Fruit fly (Drosophila melanogaster) Kc167 (cell line): ENCODE results near the gene CG13639.

Source experiments
- Myc ChIP-seq: fragments of >200 bp; optimal IDR thresholded peaks from 2 replicates; lab custom pipeline; 2017; ENCODE audit warnings: missing external identifiers
- Sin3A ChIP-seq: fragments of >200 bp; optimal IDR thresholded peaks from 2 replicates; lab custom pipeline; 2018; ENCODE audit warnings: missing external identifiers
- h ChIP-seq: fragments of >200 bp; optimal IDR thresholded peaks from 3 replicates; lab custom pipeline; 2018; ENCODE audit warnings: missing external identifiers
- insv ChIP-seq: fragments of >200 bp; optimal IDR thresholded peaks from 3 replicates; lab custom pipeline; 2018; ENCODE audit warnings: missing external identifiers
- psq ChIP-seq: fragments of >200 bp; optimal IDR thresholded peaks from 2 replicates; lab custom pipeline; 2017; ENCODE audit warnings: missing external identifiers
- ttk ChIP-seq: sonication (Bioruptor generic); optimal IDR thresholded peaks from 2 replicates; lab custom pipeline; 2017; ENCODE audit warnings: missing external identifiers

CG13639 gene

dm6 chr3R:24860316-24860826, at the start of gene CG13639:
CG13639 (minus strand) TSS chr3R:24860366.
- TF ChIP-seq insv (no peak), h (lab: Kevin White, UChicago) (no peak), Sin3A (lab: Kevin White, UChicago) (no peak), psq (lab: Kevin White, UChicago) (no peak), Myc (lab: Kevin White, UChicago) (no peak)

- no peak for TF ChIP-seq Myc (lab: Kevin White, UChicago)
- no peak for TF ChIP-seq h (lab: Kevin White, UChicago)
- no peak for TF ChIP-seq psq (lab: Kevin White, UChicago)
- TF ChIP-seq Sin3A (lab: Kevin White, UChicago): no peak
- TF ChIP-seq insv: no peak
- no peak for TF ChIP-seq ttk (lab: Kevin White, UChicago)
Observed at dm6 chr3R:24908034-24908433, 47.9 kb upstream of the CG13639 start.

- no peak for TF ChIP-seq h (lab: Kevin White, UChicago)
- TF ChIP-seq insv: no peak
- no peak for TF ChIP-seq Myc (lab: Kevin White, UChicago)
- no peak for TF ChIP-seq Sin3A (lab: Kevin White, UChicago)
- no peak for TF ChIP-seq psq (lab: Kevin White, UChicago)
- no peak for TF ChIP-seq ttk (lab: Kevin White, UChicago)
Observed at dm6 chr3R:24906648-24907047, 46.5 kb upstream of the CG13639 start.

dm6 chr3R:24905959-24906634, 45.9 kb upstream of the CG13639 start, which contains the start of gene CG13643:
CG13643 (minus strand) TSS chr3R:24906004.
- TF ChIP-seq ttk (lab: Kevin White, UChicago): no peak
- no peak for TF ChIP-seq psq (lab: Kevin White, UChicago)
- TF ChIP-seq Sin3A (lab: Kevin White, UChicago): no peak
- no peak for TF ChIP-seq insv
- TF ChIP-seq Myc (lab: Kevin White, UChicago): no peak
- no peak for TF ChIP-seq h (lab: Kevin White, UChicago)

dm6 chr3R:24900816-24901215, 40.6 kb upstream of the CG13639 start, which contains the start of gene CG10845:
CG10845 (plus strand) TSS chr3R:24901116.
- TF ChIP-seq psq (lab: Kevin White, UChicago) (no peak), Myc (lab: Kevin White, UChicago) (no peak), h (lab: Kevin White, UChicago) (no peak), insv (no peak), ttk (lab: Kevin White, UChicago) (no peak), Sin3A (lab: Kevin White, UChicago) (no peak)

dm6 chr3R:24894419-24895206, 34.4 kb upstream of the CG13639 start, which contains the start of the genes CG31121 and CG11069:
CG31121 (minus strand) TSS chr3R:24894605.
CG11069 (plus strand) TSS chr3R:24894742.
- TF ChIP-seq Myc (lab: Kevin White, UChicago) (no peak), insv (no peak), h (lab: Kevin White, UChicago) (no peak), Sin3A (lab: Kevin White, UChicago) (no peak), ttk (lab: Kevin White, UChicago) (no peak), psq (lab: Kevin White, UChicago) (no peak)

- no peak for TF ChIP-seq Myc (lab: Kevin White, UChicago)
- TF ChIP-seq Sin3A (lab: Kevin White, UChicago): no peak
- no peak for TF ChIP-seq psq (lab: Kevin White, UChicago)
- no peak for TF ChIP-seq h (lab: Kevin White, UChicago)
- TF ChIP-seq ttk (lab: Kevin White, UChicago): no peak
- TF ChIP-seq insv: no peak
Observed at dm6 chr3R:24893320-24893955, 33.3 kb upstream of the CG13639 start.

- no peak for TF ChIP-seq Myc (lab: Kevin White, UChicago)
- TF ChIP-seq Sin3A (lab: Kevin White, UChicago): no peak
- TF ChIP-seq psq (lab: Kevin White, UChicago): no peak
- TF ChIP-seq insv: no peak
Observed at dm6 chr3R:24890919-24891318, 30.8 kb upstream of the CG13639 start.

- TF ChIP-seq h (lab: Kevin White, UChicago): no peak
- no peak for TF ChIP-seq Sin3A (lab: Kevin White, UChicago)
- TF ChIP-seq Myc (lab: Kevin White, UChicago): no peak
- TF ChIP-seq ttk (lab: Kevin White, UChicago): no peak
- TF ChIP-seq insv: no peak
- TF ChIP-seq psq (lab: Kevin White, UChicago): no peak
Observed at dm6 chr3R:24890217-24890616, 30.1 kb upstream of the CG13639 start.

- TF ChIP-seq ttk (lab: Kevin White, UChicago) (no peak), Sin3A (lab: Kevin White, UChicago) (no peak), h (lab: Kevin White, UChicago) (no peak), Myc (lab: Kevin White, UChicago) (no peak), psq (lab: Kevin White, UChicago) (no peak), insv (no peak)
Observed at dm6 chr3R:24889303-24889892, 29.2 kb upstream of the CG13639 start.

- TF ChIP-seq h (lab: Kevin White, UChicago) (no peak), Sin3A (lab: Kevin White, UChicago) (no peak), ttk (lab: Kevin White, UChicago) (no peak), Myc (lab: Kevin White, UChicago) (no peak), insv (no peak), psq (lab: Kevin White, UChicago) (no peak)
Observed at dm6 chr3R:24888418-24888817, 28.3 kb upstream of the CG13639 start.
